Fruit fly (Drosophila melanogaster) whole organism, embryonic: ENCODE measurements around the gene CG13022.
A peak's percentile ranks its signal among the peaks of the same experiment; 100 is the strongest.

Source experiments
- Adf1 ChIP-seq: fragments of 200-800 bp; sonication (Bioruptor generic); IDR thresholded peaks from 2 replicates; pipeline ENCODE4 v1.3.6; 2022; ENCODE audit warnings: missing biosample characterization, missing genetic modification characterization
- Atf6 ChIP-seq: fragments of 200-800 bp; sonication (Bioruptor generic); IDR thresholded peaks from 2 replicates; pipeline ENCODE4 v1.3.6; 2022; ENCODE audit warnings: missing biosample characterization, missing genetic modification characterization
- B-H1 ChIP-seq: fragments of 200-800 bp; sonication (Bioruptor generic); IDR thresholded peaks from 3 replicates; pipeline ENCODE4 v1.3.6; 2022; ENCODE audit warnings: missing biosample characterization, missing genetic modification characterization
- BEAF-32 ChIP-seq: fragments of 200-800 bp; sonication (Bioruptor generic); optimal IDR thresholded peaks from 3 replicates; lab custom pipeline; 2017; ENCODE audit warnings: missing biosample characterization, missing genetic modification characterization, mild to moderate bottlenecking, moderate library complexity, missing genetic modification reagents
- CG13894 ChIP-seq: fragments of 200-800 bp; sonication (Bioruptor generic); optimal IDR thresholded peaks from 3 replicates; lab custom pipeline; 2018; ENCODE audit warnings: missing biosample characterization, mild to moderate bottlenecking, missing genetic modification characterization, moderate library complexity
- CG15601 ChIP-seq: fragments of 200-800 bp; sonication (Bioruptor generic); optimal IDR thresholded peaks from 3 replicates; lab custom pipeline; 2019; ENCODE audit warnings: missing biosample characterization, mild to moderate bottlenecking, missing genetic modification characterization, moderate library complexity
- CG18599 ChIP-seq: fragments of 200-800 bp; sonication (Bioruptor generic); optimal IDR thresholded peaks from 3 replicates; lab custom pipeline; 2017; ENCODE audit warnings: missing biosample characterization, missing genetic modification characterization, mild to moderate bottlenecking, moderate library complexity, missing genetic modification reagents
- CG32532 ChIP-seq: fragments of 200-800 bp; sonication (Bioruptor generic); IDR thresholded peaks from 2 replicates; pipeline ENCODE4 v1.3.6; 2022; ENCODE audit warnings: missing biosample characterization, missing genetic modification characterization
- CG3847 ChIP-seq: fragments of 200-800 bp; sonication (Bioruptor generic); IDR thresholded peaks from 2 replicates; pipeline ENCODE4 v1.3.6; 2022; ENCODE audit warnings: missing biosample characterization, missing genetic modification characterization
- CG6175 ChIP-seq: fragments of 200-800 bp; sonication (Bioruptor generic); IDR thresholded peaks from 3 replicates; pipeline ENCODE4 v1.3.6; 2022; ENCODE audit warnings: missing biosample characterization, missing genetic modification characterization
- CG8359 ChIP-seq: fragments of 200-800 bp; sonication (Bioruptor generic); optimal IDR thresholded peaks from 2 replicates; lab custom pipeline; 2017; ENCODE audit warnings: missing biosample characterization, mild to moderate bottlenecking, missing genetic modification characterization, borderline replicate concordance
- CrebB ChIP-seq: fragments of 200-800 bp; sonication (Bioruptor generic); optimal IDR thresholded peaks from 3 replicates; lab custom pipeline; 2018; ENCODE audit warnings: missing biosample characterization, mild to moderate bottlenecking, missing genetic modification characterization
- E2f1 ChIP-seq: fragments of 200-800 bp; sonication (Bioruptor generic); IDR thresholded peaks from 2 replicates; pipeline ENCODE4 v1.3.6; 2022; ENCODE audit warnings: missing biosample characterization, missing genetic modification characterization
- E2f2 ChIP-seq: fragments of 200-800 bp; sonication (Bioruptor generic); IDR thresholded peaks from 2 replicates; pipeline ENCODE4 v1.3.6; 2022; ENCODE audit warnings: missing biosample characterization, missing genetic modification characterization
- H2.0 ChIP-seq: fragments of 200-800 bp; sonication (Bioruptor generic); IDR thresholded peaks from 2 replicates; pipeline ENCODE4 v1.3.6; 2022; ENCODE audit warnings: missing biosample characterization, missing genetic modification characterization
- MBD-R2 ChIP-seq: fragments of 200-800 bp; sonication (Bioruptor generic); IDR thresholded peaks from 2 replicates; pipeline ENCODE4 v1.3.6; 2022; ENCODE audit warnings: missing biosample characterization, missing genetic modification characterization
- MTF-1 ChIP-seq: fragments of 200-800 bp; sonication (Bioruptor generic); optimal IDR thresholded peaks from 2 replicates; lab custom pipeline; 2018; ENCODE audit warnings: missing biosample characterization, mild to moderate bottlenecking, missing genetic modification characterization, borderline replicate concordance
- Nf-YC ChIP-seq: fragments of 200-800 bp; optimal IDR thresholded peaks from 3 replicates; lab custom pipeline; 2019; ENCODE audit warnings: missing biosample characterization, mild to moderate bottlenecking, missing genetic modification characterization, moderate library complexity
- Optix ChIP-seq: fragments of 200-800 bp; sonication (Bioruptor generic); IDR thresholded peaks from 3 replicates; pipeline ENCODE4 v1.3.6; 2022; ENCODE audit warnings: missing biosample characterization, missing genetic modification characterization
- ara ChIP-seq: fragments of 200-800 bp; sonication (Bioruptor generic); IDR thresholded peaks from 2 replicates; pipeline ENCODE4 v1.3.6; 2022; ENCODE audit warnings: missing biosample characterization, missing genetic modification characterization
- cato ChIP-seq: fragments of 200-800 bp; sonication (Bioruptor generic); optimal IDR thresholded peaks from 2 replicates; lab custom pipeline; 2016; ENCODE audit warnings: missing biosample characterization, missing genetic modification characterization, borderline replicate concordance
- chinmo ChIP-seq: fragments of 200-800 bp; sonication (Bioruptor generic); IDR thresholded peaks from 4 replicates; pipeline ENCODE4 v1.3.6; 2022; ENCODE audit warnings: missing biosample characterization, missing genetic modification characterization; ENCODE audit not compliant: partially characterized antibody
- ci ChIP-seq: fragments of 200-800 bp; sonication (Bioruptor generic); IDR thresholded peaks from 3 replicates; pipeline ENCODE4 v1.3.6; 2022; ENCODE audit warnings: missing biosample characterization, missing genetic modification characterization
- crol ChIP-seq: fragments of 200-800 bp; sonication (Bioruptor generic); IDR thresholded peaks from 2 replicates; pipeline ENCODE4 v1.3.6; 2022; ENCODE audit warnings: missing biosample characterization, missing genetic modification characterization
- gro ChIP-seq: fragments of 200-800 bp; sonication (Bioruptor generic); optimal IDR thresholded peaks from 2 replicates; lab custom pipeline; 2016; ENCODE audit warnings: missing biosample characterization, missing genetic modification characterization
- hbn ChIP-seq: fragments of 200-800 bp; sonication (Bioruptor generic); IDR thresholded peaks from 2 replicates; pipeline ENCODE4 v1.3.6; 2022; ENCODE audit warnings: missing biosample characterization, missing genetic modification characterization; ENCODE audit not compliant: partially characterized antibody
- hkb ChIP-seq, 2 experiments: fragments of 200-800 bp in 1 of 2; fragments of >200 bp in 1 of 2; sonication (Bioruptor generic) in 1 of 2; IDR thresholded peaks in 1 of 2; optimal IDR thresholded peaks in 1 of 2; 2 replicates each; pipeline versions ENCODE4 v1.3.6 to Lab custom; 2017 to 2022; ENCODE audit warnings: missing biosample characterization in 1 of 2, missing genetic modification characterization in 1 of 2
- lilli ChIP-seq: fragments of 200-800 bp; sonication (Bioruptor generic); optimal IDR thresholded peaks from 3 replicates; lab custom pipeline; 2016; ENCODE audit warnings: missing biosample characterization, missing genetic modification characterization
- lmd ChIP-seq: fragments of 200-800 bp; sonication (Bioruptor generic); IDR thresholded peaks from 2 replicates; pipeline ENCODE4 v1.3.6; 2022; ENCODE audit warnings: missing biosample characterization, missing genetic modification characterization
- nom ChIP-seq: fragments of 200-800 bp; sonication (Bioruptor generic); optimal IDR thresholded peaks from 2 replicates; lab custom pipeline; 2017; ENCODE audit warnings: missing biosample characterization, missing genetic modification characterization, mild to moderate bottlenecking, moderate library complexity, missing genetic modification reagents
- pan ChIP-seq, 4 experiments: fragments of >200 bp in 3 of 4; fragments of 200-800 bp in 1 of 4; sonication (Bioruptor generic) in 1 of 4; optimal IDR thresholded peaks in 3 of 4; IDR thresholded peaks in 1 of 4; 2 replicates each; pipeline versions ENCODE4 v1.3.6 to Lab custom; 2017 to 2022; ENCODE audit warnings: missing biosample characterization in 2 of 4, missing genetic modification characterization in 2 of 4, mixed read lengths in 1 of 4
- peb ChIP-seq: fragments of 200-800 bp; sonication (Bioruptor generic); IDR thresholded peaks from 2 replicates; pipeline ENCODE4 v1.3.6; 2022; ENCODE audit warnings: missing biosample characterization, missing genetic modification characterization
- phol ChIP-seq: fragments of 200-800 bp; sonication (Bioruptor generic); optimal IDR thresholded peaks from 3 replicates; lab custom pipeline; 2018; ENCODE audit warnings: missing biosample characterization, mild to moderate bottlenecking, missing genetic modification characterization, moderate library complexity
- psq ChIP-seq: fragments of 200-800 bp; sonication (Bioruptor generic); optimal IDR thresholded peaks from 2 replicates; lab custom pipeline; 2017; ENCODE audit warnings: missing biosample characterization, missing genetic modification characterization
- repo ChIP-seq: fragments of 200-800 bp; sonication (Bioruptor generic); optimal IDR thresholded peaks from 2 replicates; lab custom pipeline; 2016; ENCODE audit warnings: missing biosample characterization, missing genetic modification characterization
- slbo ChIP-seq: fragments of 200-800 bp; sonication (Bioruptor generic); IDR thresholded peaks from 2 replicates; pipeline ENCODE4 v1.3.6; 2022; ENCODE audit warnings: missing biosample characterization, missing genetic modification characterization
- sqz ChIP-seq: fragments of 200-800 bp; sonication (Bioruptor generic); optimal IDR thresholded peaks from 3 replicates; lab custom pipeline; 2018; ENCODE audit warnings: missing biosample characterization, mild to moderate bottlenecking, missing genetic modification characterization
- tap ChIP-seq: fragments of 200-800 bp; optimal IDR thresholded peaks from 3 replicates; lab custom pipeline; 2019; ENCODE audit warnings: missing biosample characterization, mild to moderate bottlenecking, missing genetic modification characterization, moderate library complexity
- zfh2 ChIP-seq: fragments of 200-800 bp; sonication (Bioruptor generic); optimal IDR thresholded peaks from 2 replicates; lab custom pipeline; 2016; ENCODE audit warnings: missing biosample characterization, missing genetic modification characterization

Gene CG13022

DNA sequence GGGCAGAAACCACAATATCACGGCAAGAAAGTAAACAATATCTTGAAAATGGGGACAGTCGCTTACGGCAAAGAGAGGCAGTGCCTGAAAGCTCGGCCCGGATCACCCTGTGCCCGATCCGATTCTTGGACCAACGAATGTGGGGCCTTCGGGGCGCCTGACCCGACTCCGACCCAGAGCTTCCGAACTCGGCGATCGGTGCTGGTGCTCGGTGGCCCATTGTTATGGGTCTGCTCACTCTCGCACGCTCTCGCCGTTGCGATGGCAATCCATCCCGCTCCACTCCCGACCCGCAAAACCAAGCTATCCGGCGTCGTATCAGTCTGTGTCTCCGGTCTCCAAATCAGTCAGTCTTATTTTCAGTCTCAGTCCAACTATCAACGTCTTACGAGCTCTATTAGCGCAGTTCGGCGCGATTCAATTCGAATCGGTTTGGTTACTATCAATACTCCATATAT, 30.9 kb upstream of the CG13022 start, which contains the start of gene Exn (continued):
- TF ChIP-seq CG15601 (tag; lab: Kevin White, UChicago) (peak; percentile 82), gro (GFP tag; lab: Kevin White, UChicago) (peak; percentile 13), CG32532 (GFP tag; lab: Robert Waterston, UW) (peak; percentile 76; the same call in 1 of the 2 replicates), H2.0 (GFP tag; lab: Robert Waterston, UW) (0 out of 2 replicates have a peak, but pooled peaks have one; percentile 3), nom (GFP tag; lab: Kevin White, UChicago) (peak; percentile 24), chinmo (GFP tag; lab: Robert Waterston, UW) (peak; percentile 74; the same call in 1 of the 4 replicates), hbn (peak; percentile 24; the same call in 1 of the 2 replicates), MTF-1 (GFP tag; lab: Kevin White, UChicago) (peak; percentile 28), sqz (GFP tag; lab: Kevin White, UChicago) (no peak), tap (tag; lab: Kevin White, UChicago) (peak; percentile 23), slbo (GFP tag; lab: Robert Waterston, UW) (0 out of 2 replicates have a peak, but pooled peaks have one; percentile 16), pan (optimal IDR thresholded peaks at IDR 0.05; lab: Kevin White, UChicago) (no peak), pan (GFP tag; optimal IDR thresholded peaks at IDR 0.05 in 1 of 2, IDR thresholded peaks at IDR 0.05 in 1 of 2) (peak in 1 of 2 experiments; percentile 58), ci (GFP tag; lab: Robert Waterston, UW) (peak; percentile 80), crol (GFP tag; lab: Robert Waterston, UW) (peak; percentile 92), CG3847 (GFP tag; lab: Robert Waterston, UW) (peak; percentile 49; the same call in 1 of the 2 replicates), lmd (no peak), B-H1 (GFP tag; lab: Robert Waterston, UW) (no peak), MBD-R2 (GFP tag; lab: Robert Waterston, UW) (peak; percentile 26; the same call in 1 of the 2 replicates), phol (tag; lab: Kevin White, UChicago) (no peak), CrebB (peak; percentile 45), Nf-YC (tag; lab: Kevin White, UChicago) (no peak), CG8359 (GFP tag; lab: Kevin White, UChicago) (no peak), peb (GFP tag; lab: Robert Waterston, UW) (no peak), Optix (no peak), CG13894 (tag; lab: Kevin White, UChicago) (no peak), Adf1 (GFP tag; lab: Robert Waterston, UW) (peak; percentile 62; the same call in 1 of the 2 replicates), psq (GFP tag; lab: Kevin White, UChicago) (no peak), CG18599 (GFP tag; lab: Kevin White, UChicago) (peak; percentile 50), lilli (GFP tag; lab: Kevin White, UChicago) (no peak), hkb (optimal IDR thresholded peaks at IDR 0.05; lab: Kevin White, UChicago) (no peak), hkb (GFP tag; IDR thresholded peaks at IDR 0.05; lab: Robert Waterston, UW) (peak; percentile 63), BEAF-32 (GFP tag; lab: Kevin White, UChicago) (no peak), Atf6 (GFP tag; lab: Robert Waterston, UW) (peak; percentile 65), E2f1 (GFP tag; lab: Robert Waterston, UW) (no peak), CG6175 (GFP tag; lab: Robert Waterston, UW) (0 out of 3 replicates have a peak, but pooled peaks have one; percentile 31), repo (no peak), ara (no peak), zfh2 (GFP tag; lab: Kevin White, UChicago) (no peak), E2f2 (GFP tag; lab: Robert Waterston, UW) (peak; percentile 34; the same call in 1 of the 2 replicates), cato (GFP tag; lab: Kevin White, UChicago) (no peak)
- TF ChIP-seq, all 482 proteins: peak for 107
